Worm (Caenorhabditis elegans) whole organism, L3 larva: ENCODE data around the gene spp-18.

ENCODE experiments used
- ZK546.5 ChIP-seq: sonication (generic microtip); optimal IDR thresholded peaks from 2 replicates; lab custom pipeline; 2017; ENCODE audit warnings: missing biosample characterization, missing genetic modification characterization
- elt-1 ChIP-seq: fragments of 150-350 bp; optimal IDR thresholded peaks from 2 replicates; lab custom pipeline; 2014; ENCODE audit warnings: missing biosample characterization, missing genetic modification characterization
- eor-1 ChIP-seq, 2 experiments: fragments of 150-350 bp; optimal IDR thresholded peaks; 2 replicates each; lab custom pipeline; 2014 to 2018; ENCODE audit warnings: missing biosample characterization in 2 of 2, missing genetic modification characterization in 2 of 2
- fos-1 ChIP-seq: fragments of 150-350 bp; optimal IDR thresholded peaks from 2 replicates; lab custom pipeline; 2014; ENCODE audit warnings: missing biosample characterization, missing genetic modification characterization
- lin-39 ChIP-seq: fragments of 150-350 bp; optimal IDR thresholded peaks from 2 replicates; lab custom pipeline; 2018; ENCODE audit warnings: missing biosample characterization, missing genetic modification reagents, missing genetic modification characterization
- mdl-1 ChIP-seq: fragments of 150-350 bp; optimal IDR thresholded peaks from 2 replicates; lab custom pipeline; 2014; ENCODE audit warnings: missing biosample characterization, missing genetic modification characterization
- nfya-1 ChIP-seq: sonication (generic microtip); optimal IDR thresholded peaks from 2 replicates; lab custom pipeline; 2017; ENCODE audit warnings: missing genetic modification characterization, mild to moderate bottlenecking, missing compliant biosample characterization, antibody characterized with exemption, moderate library complexity; ENCODE audit not compliant: insufficient read depth
- nhr-11 ChIP-seq: fragments of 150-350 bp; optimal IDR thresholded peaks from 2 replicates; lab custom pipeline; 2014; ENCODE audit warnings: missing biosample characterization, missing genetic modification characterization
- nhr-237 ChIP-seq: fragments of 150-350 bp; optimal IDR thresholded peaks from 2 replicates; lab custom pipeline; 2014; ENCODE audit warnings: missing biosample characterization, missing genetic modification characterization
- nhr-28 ChIP-seq: fragments of 150-350 bp; optimal IDR thresholded peaks from 2 replicates; lab custom pipeline; 2014; ENCODE audit warnings: missing biosample characterization, missing genetic modification characterization
- pha-4 ChIP-seq: fragments of 150-350 bp; optimal IDR thresholded peaks from 2 replicates; lab custom pipeline; 2014; ENCODE audit warnings: missing biosample characterization, missing genetic modification reagents, missing genetic modification characterization
- snpc-4 ChIP-seq: fragments of 150-350 bp; optimal IDR thresholded peaks from 2 replicates; lab custom pipeline; 2014; ENCODE audit warnings: missing biosample characterization, missing genetic modification characterization
- unc-39 ChIP-seq: sonication (generic microtip); optimal IDR thresholded peaks from 4 replicates; lab custom pipeline; 2017; ENCODE audit warnings: missing biosample characterization, missing genetic modification characterization
- ztf-4 ChIP-seq: fragments of 150-350 bp; optimal IDR thresholded peaks from 2 replicates; lab custom pipeline; 2014; ENCODE audit warnings: missing biosample characterization, missing genetic modification characterization

DNA sequence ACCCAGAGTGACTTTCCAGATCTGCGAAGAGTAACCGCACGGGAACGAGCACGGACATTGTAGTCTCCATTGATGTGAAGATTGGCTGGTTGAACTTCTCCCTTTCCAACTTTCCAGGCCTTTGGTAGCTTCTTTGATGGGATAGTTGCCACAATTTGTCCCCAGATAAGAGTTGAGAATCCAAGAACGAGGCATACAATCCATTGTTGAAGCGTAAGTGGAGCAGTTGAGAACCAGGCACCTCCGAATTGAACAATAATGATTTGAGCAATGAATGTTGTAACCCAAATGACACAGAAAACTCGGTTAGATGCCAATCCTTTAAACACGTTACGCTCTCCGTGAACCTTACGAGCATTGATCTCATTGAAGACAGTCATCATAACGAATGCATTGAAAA lies 33.5 kb downstream of the spp-18 start:
- TF ChIP-seq nhr-237 (tag; lab: Kevin White, UChicago) = no peak
- TF ChIP-seq eor-1 (tag; optimal IDR thresholded peaks at IDR 0.05; lab: Kevin White, UChicago) = no peak
- no peak for TF ChIP-seq elt-1 (tag; lab: Kevin White, UChicago)
- TF ChIP-seq nhr-11 (tag; lab: Kevin White, UChicago) = no peak
- no peak for TF ChIP-seq mdl-1 (tag; lab: Kevin White, UChicago)
- no peak for TF ChIP-seq nhr-28 (tag; lab: Kevin White, UChicago)
- TF ChIP-seq nfya-1 = no peak
- no peak for TF ChIP-seq ZK546.5 (tag; lab: Kevin White, UChicago)
- TF ChIP-seq fos-1 (tag; lab: Kevin White, UChicago) = no peak
- TF ChIP-seq snpc-4 (tag; lab: Kevin White, UChicago) = no peak
- no peak for TF ChIP-seq unc-39
- no peak for TF ChIP-seq pha-4 (tag; lab: Kevin White, UChicago)
- TF ChIP-seq lin-39 (tag; lab: Kevin White, UChicago) = no peak
- no peak for TF ChIP-seq ztf-4 (tag; lab: Kevin White, UChicago)
